Worm (Caenorhabditis elegans) whole organism, dauer: Measurements from ENCODE around the gene gcy-14.
"Not testable (repeated sequence)": the region's sequence is repeated elsewhere in the genome, so short reads cannot be mapped to it uniquely, and the experiment has no call there.

ENCODE experiments used
- unc-62 ChIP-seq: sonication (generic microtip); optimal IDR thresholded peaks from 2 replicates; lab custom pipeline; 2017; ENCODE audit warnings: missing biosample characterization, missing genetic modification reagents, missing genetic modification characterization

The gcy-14 gene

ce11 chrV:14868181-14868580, at the start of gene gcy-14:
Gene gcy-14 (minus strand): TSS chrV:14868281.
- no peak for TF ChIP-seq unc-62 (GFP tag; lab: Kevin White, UChicago)

ce11 chrV:14915599-14915998, 47.5 kb upstream of the gcy-14 start, which contains the start of gene H12D21.11:
Gene H12D21.11 (plus strand): TSS chrV:14915899.
- no peak for TF ChIP-seq unc-62 (GFP tag; lab: Kevin White, UChicago)

- TF ChIP-seq unc-62 (GFP tag; lab: Kevin White, UChicago), result no peak
Measured at ce11 chrV:14910758-14911157, 42.7 kb upstream of the gcy-14 start.

ce11 chrV:14909331-14909835, 41.3 kb upstream of the gcy-14 start, which contains the start of gene H12D21.9:
Gene H12D21.9 (minus strand): TSS chrV:14909478.
- TF ChIP-seq unc-62 (GFP tag; lab: Kevin White, UChicago), result no peak

ce11 chrV:14907445-14907844, 39.4 kb upstream of the gcy-14 start:
- no peak for TF ChIP-seq unc-62 (GFP tag; lab: Kevin White, UChicago)

ce11 chrV:14900905-14901304, 32.8 kb upstream of the gcy-14 start:
- no peak for TF ChIP-seq unc-62 (GFP tag; lab: Kevin White, UChicago)

ce11 chrV:14899545-14899944, 31.5 kb upstream of the gcy-14 start, which contains the start of gene H12D21.10:
Gene H12D21.10 (plus strand): TSS chrV:14899804.
- no peak for TF ChIP-seq unc-62 (GFP tag; lab: Kevin White, UChicago)

- TF ChIP-seq unc-62 (GFP tag; lab: Kevin White, UChicago), result no peak
Measured at ce11 chrV:14897731-14898130, 29.6 kb upstream of the gcy-14 start, which contains the start of gene H12D21.6. Gene H12D21.6 (minus strand): TSS chrV:14897831.

ce11 chrV:14895557-14895956, 27.5 kb upstream of the gcy-14 start, which contains the start of gene mpst-3:
Gene mpst-3 (plus strand): TSS chrV:14895647.
- TF ChIP-seq unc-62 (GFP tag; lab: Kevin White, UChicago), result no peak

ce11 chrV:14893355-14894050, 25.4 kb upstream of the gcy-14 start, which contains the start of the genes mpst-2 and H12D21.5:
Gene mpst-2 (minus strand): TSS chrV:14893455.
Gene H12D21.5 (plus strand): TSS chrV:14894000.
- TF ChIP-seq unc-62 (GFP tag; lab: Kevin White, UChicago), result no peak

- TF ChIP-seq unc-62 (GFP tag; lab: Kevin White, UChicago), result not testable (repeated sequence)
Measured at ce11 chrV:14890782-14891181, 22.7 kb upstream of the gcy-14 start, which contains the start of gene nspa-2. Gene nspa-2 (plus strand): TSS chrV:14891082.

- TF ChIP-seq unc-62 (GFP tag; lab: Kevin White, UChicago), result no peak
Measured at ce11 chrV:14877242-14877819, 9.2 kb upstream of the gcy-14 start.

- TF ChIP-seq unc-62 (GFP tag; lab: Kevin White, UChicago), result not testable (repeated sequence)
Measured at ce11 chrV:14876724-14877123, 8.6 kb upstream of the gcy-14 start, which contains the start of gene ZC412.10. Gene ZC412.10 (minus strand): TSS chrV:14876824.

- no peak for TF ChIP-seq unc-62 (GFP tag; lab: Kevin White, UChicago)
Measured at ce11 chrV:14876257-14876656, 8.2 kb upstream of the gcy-14 start.

ce11 chrV:14875371-14875770, 7.3 kb upstream of the gcy-14 start, which contains the start of gene ZC412.5:
Gene ZC412.5 (minus strand): TSS chrV:14875471.
- no peak for TF ChIP-seq unc-62 (GFP tag; lab: Kevin White, UChicago)

ce11 chrV:14871365-14871764, 3.3 kb upstream of the gcy-14 start, which contains the start of gene ZC412.3:
Gene ZC412.3 (minus strand): TSS chrV:14871547.
- no peak for TF ChIP-seq unc-62 (GFP tag; lab: Kevin White, UChicago)
